Worm (Caenorhabditis elegans): ENCODE results near the gene C27D6.1.

ce11 chrII:5222830-5223229 is 50.3 kb downstream of the C27D6.1 start:
- TF ChIP-seq elt-2 (tag; optimal IDR thresholded peaks at IDR 0.05) (no peak), lin-39 (tag; optimal IDR thresholded peaks at IDR 0.05) (no peak), aha-1 (tag; optimal IDR thresholded peaks at IDR 0.05) (no peak), ces-1 (GFP tag; optimal IDR thresholded peaks at IDR 0.05) (no peak), rnt-1 (tag; optimal IDR thresholded peaks at IDR 0.05) (peak; percentile 72), nhr-77 (tag; optimal IDR thresholded peaks at IDR 0.05) (no peak), fkh-4 (tag; optimal IDR thresholded peaks at IDR 0.05; ENCODE audit: borderline replicate concordance) (no peak), nhr-12 (tag; optimal IDR thresholded peaks at IDR 0.05) (no peak), skn-1 (tag; optimal IDR thresholded peaks at IDR 0.05) (no peak), nhr-76 (tag; optimal IDR thresholded peaks at IDR 0.05) (no peak)

Measured in whole organism, L1 larva.